Worm (Caenorhabditis elegans): Measurements from ENCODE around the gene asd-1.

DNA sequence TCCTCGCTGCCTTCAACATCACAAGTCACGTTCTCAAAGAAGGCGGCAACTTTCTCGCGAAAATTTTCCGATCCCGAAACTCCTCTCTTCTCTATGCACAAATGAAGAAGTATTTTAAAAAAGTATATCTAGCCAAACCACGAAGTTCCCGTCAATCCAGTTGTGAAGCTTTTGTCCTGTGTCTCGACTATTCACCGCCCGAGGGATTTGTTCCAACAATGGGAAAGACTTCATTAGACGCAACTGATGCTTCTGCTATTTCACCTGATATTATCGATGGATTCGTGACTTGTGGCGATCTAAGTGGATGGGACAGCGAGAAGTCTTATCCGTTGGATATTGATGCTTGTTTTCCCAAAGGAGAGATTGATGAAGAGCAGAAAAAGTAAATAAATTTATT is 7.9 kb downstream of the asd-1 start:
- TF ChIP-seq lin-13 (GFP tag; optimal IDR thresholded peaks at IDR 0.05) (no peak), unc-62 (GFP tag; optimal IDR thresholded peaks at IDR 0.05) (no peak), ztf-11 (tag; optimal IDR thresholded peaks at IDR 0.05) (no peak), mab-5 (tag; optimal IDR thresholded peaks at IDR 0.05) (no peak), snpc-4 (tag; optimal IDR thresholded peaks at IDR 0.05) (no peak), mdl-1 (tag; optimal IDR thresholded peaks at IDR 0.05) (no peak), lin-39 (tag; optimal IDR thresholded peaks at IDR 0.05) (no peak), unc-39 (tag; optimal IDR thresholded peaks at IDR 0.05) (no peak), fos-1 (tag; optimal IDR thresholded peaks at IDR 0.05) (no peak), aly-2 (tag; optimal IDR thresholded peaks at IDR 0.05) (no peak), mbf-1 (tag; optimal IDR thresholded peaks at IDR 0.05) (no peak), sma-9 (GFP tag; optimal IDR thresholded peaks at IDR 0.05) (no peak), sma-9 (tag; optimal IDR thresholded peaks at IDR 0.05) (no peak)
